Worm (Caenorhabditis elegans) whole organism, mixed stage, embryonic: ENCODE data around the gene tkr-1.

Experiments
- blmp-1 ChIP-seq: fragments of 150-350 bp; optimal IDR thresholded peaks from 2 replicates; lab custom pipeline; 2014; ENCODE audit warnings: missing biosample characterization, missing genetic modification characterization
- ces-1 ChIP-seq: fragments of 150-350 bp; optimal IDR thresholded peaks from 2 replicates; lab custom pipeline; 2014; ENCODE audit warnings: missing biosample characterization, missing genetic modification reagents, missing genetic modification characterization
- elt-1 ChIP-seq: sonication (generic microtip); optimal IDR thresholded peaks from 2 replicates; lab custom pipeline; 2017; ENCODE audit warnings: missing genetic modification characterization, mild to moderate bottlenecking, missing compliant biosample characterization, antibody characterized with exemption, moderate library complexity, borderline replicate concordance; ENCODE audit not compliant: insufficient read depth
- flh-1 ChIP-seq: fragments of 200-800 bp; sonication (Bioruptor generic); optimal IDR thresholded peaks from 2 replicates; lab custom pipeline; 2018; ENCODE audit warnings: mild to moderate bottlenecking, missing genetic modification characterization, moderate library complexity, missing compliant biosample characterization
- mep-1 ChIP-seq: fragments of 150-350 bp; optimal IDR thresholded peaks from 2 replicates; lab custom pipeline; 2017; ENCODE audit warnings: missing biosample characterization, missing genetic modification reagents, missing genetic modification characterization, inconsistent platforms
- nhr-12 ChIP-seq: fragments of 150-350 bp; optimal IDR thresholded peaks from 2 replicates; lab custom pipeline; 2014; ENCODE audit warnings: missing biosample characterization, missing genetic modification characterization
- nhr-76 ChIP-seq: sonication (generic microtip); optimal IDR thresholded peaks from 2 replicates; lab custom pipeline; 2017; ENCODE audit warnings: missing biosample characterization, missing genetic modification characterization
- snpc-4 ChIP-seq: fragments of 150-350 bp; optimal IDR thresholded peaks from 2 replicates; lab custom pipeline; 2014; ENCODE audit warnings: missing biosample characterization, missing genetic modification characterization
- sptf-1 ChIP-seq: sonication (generic microtip); optimal IDR thresholded peaks from 2 replicates; lab custom pipeline; 2017; ENCODE audit warnings: mild to moderate bottlenecking, missing genetic modification characterization, moderate library complexity, missing compliant biosample characterization
- unc-39 ChIP-seq: fragments of 150-350 bp; optimal IDR thresholded peaks from 2 replicates; lab custom pipeline; 2014; ENCODE audit warnings: missing biosample characterization, missing genetic modification characterization

- TF ChIP-seq ces-1 (GFP tag; lab: Kevin White, UChicago) (no peak), mep-1 (no peak), flh-1 (no peak), unc-39 (tag; lab: Kevin White, UChicago) (no peak), sptf-1 (tag; lab: Kevin White, UChicago) (no peak), nhr-12 (tag; lab: Kevin White, UChicago) (no peak), elt-1 (tag; lab: Kevin White, UChicago) (no peak), blmp-1 (tag; lab: Kevin White, UChicago) (no peak), snpc-4 (tag; lab: Kevin White, UChicago) (no peak), nhr-76 (tag; lab: Kevin White, UChicago) (no peak)
These were observed 1.9 kb downstream of the tkr-1 start, which contains the start of gene C38C10.3 for ce11 chrIII:9385543-9385942.
